Fruit fly (Drosophila melanogaster): ENCODE data around the gene ems.

Gene ems

dm6 chr3R:13880872-13881271, 20.8 kb upstream of the ems start:
- no peak for TF ChIP-seq Blimp-1 (GFP tag; optimal IDR thresholded peaks at IDR 0.05)
- no peak for TF ChIP-seq CG3919 (GFP tag; optimal IDR thresholded peaks at IDR 0.05)
- no peak for TF ChIP-seq Eip93F (GFP tag; optimal IDR thresholded peaks at IDR 0.05)
- no peak for TF ChIP-seq CG11294 (GFP tag; IDR thresholded peaks at IDR 0.05)
- TF ChIP-seq Gug (GFP tag; IDR thresholded peaks at IDR 0.05): no peak
- TF ChIP-seq CG6163 (GFP tag; IDR thresholded peaks at IDR 0.05): no peak
- no peak for TF ChIP-seq Hr38 (GFP tag; optimal IDR thresholded peaks at IDR 0.05)
- no peak for TF ChIP-seq fkh (GFP tag; optimal IDR thresholded peaks at IDR 0.05)
- TF ChIP-seq Ets96B (tag; optimal IDR thresholded peaks at IDR 0.05): no peak
- TF ChIP-seq cyc (GFP tag; optimal IDR thresholded peaks at IDR 0.05): no peak
- TF ChIP-seq CG16779 (tag; optimal IDR thresholded peaks at IDR 0.05): no peak

DNA sequence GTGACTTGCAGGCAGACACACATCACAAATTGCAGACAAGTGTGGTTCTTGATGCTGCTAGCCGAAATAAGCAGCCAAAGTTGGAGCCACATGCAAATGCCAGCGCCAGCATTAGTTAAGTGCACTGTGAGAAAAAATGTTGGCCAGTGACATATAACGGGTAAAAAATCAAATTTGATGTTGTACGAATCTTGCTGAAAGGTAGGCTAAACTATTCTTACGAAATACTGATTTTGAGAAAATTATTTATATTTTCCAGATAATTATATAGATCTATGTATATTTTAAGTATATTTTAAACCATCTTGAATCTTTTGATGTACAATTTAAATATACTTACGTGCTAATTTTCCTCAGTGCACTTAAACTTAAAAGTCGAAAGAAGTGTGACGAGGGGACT, 18.3 kb upstream of the ems start:
- TF ChIP-seq CG31627 (GFP tag; optimal IDR thresholded peaks at IDR 0.05): no peak
- TF ChIP-seq svp (GFP tag): peak; percentile 17
- TF ChIP-seq acj6 (GFP tag; optimal IDR thresholded peaks at IDR 0.05): no peak
- peak; percentile 61 for TF ChIP-seq CG32006 (GFP tag; optimal IDR thresholded peaks at IDR 0.05)
- TF ChIP-seq CG7368 (GFP tag; optimal IDR thresholded peaks at IDR 0.05): no peak
- TF ChIP-seq Smox (GFP tag; optimal IDR thresholded peaks at IDR 0.05): no peak
- TF ChIP-seq vri (GFP tag; optimal IDR thresholded peaks at IDR 0.05): no peak
- TF ChIP-seq esn (GFP tag; optimal IDR thresholded peaks at IDR 0.05): no peak
- peak; percentile 56 for TF ChIP-seq CG15336 (GFP tag; IDR thresholded peaks at IDR 0.05)
- no peak for TF ChIP-seq OdsH (GFP tag; optimal IDR thresholded peaks at IDR 0.05)
- no peak for TF ChIP-seq ss (GFP tag; optimal IDR thresholded peaks at IDR 0.05)
- peak; percentile 1 for TF ChIP-seq Met (GFP tag; optimal IDR thresholded peaks at IDR 0.05)
- 0 out of 3 replicates have a peak, but pooled peaks have one; percentile 39 for TF ChIP-seq eg (GFP tag; IDR thresholded peaks at IDR 0.05)
- TF ChIP-seq Eip93F (GFP tag; optimal IDR thresholded peaks at IDR 0.05): no peak
- TF ChIP-seq fkh (GFP tag; optimal IDR thresholded peaks at IDR 0.05): no peak
- TF ChIP-seq CG8119 (GFP tag; IDR thresholded peaks at IDR 0.05): 0 out of 3 replicates have a peak, but pooled peaks have one; percentile 13
- TF ChIP-seq Sox102F (GFP tag; optimal IDR thresholded peaks at IDR 0.05): no peak
- no peak for TF ChIP-seq CG10669 (GFP tag; optimal IDR thresholded peaks at IDR 0.05)
- TF ChIP-seq dac (GFP tag; optimal IDR thresholded peaks at IDR 0.05): no peak
- no peak for TF ChIP-seq CG11294 (GFP tag; IDR thresholded peaks at IDR 0.05)
- TF ChIP-seq lz (GFP tag; optimal IDR thresholded peaks at IDR 0.05): no peak
- peak; percentile 11 for TF ChIP-seq CG3919 (GFP tag; optimal IDR thresholded peaks at IDR 0.05)
- no peak for TF ChIP-seq Eip75B (GFP tag; optimal IDR thresholded peaks at IDR 0.05)
- no peak for TF ChIP-seq CG11762 (GFP tag; optimal IDR thresholded peaks at IDR 0.05; ENCODE audit: insufficient read depth)
- no peak for TF ChIP-seq spab (GFP tag; optimal IDR thresholded peaks at IDR 0.05)
- peak; percentile 64 for TF ChIP-seq Eip78C (GFP tag)
- peak; percentile 29 for TF ChIP-seq CG6276 (GFP tag; optimal IDR thresholded peaks at IDR 0.05)
- no peak for TF ChIP-seq pdm3 (GFP tag; optimal IDR thresholded peaks at IDR 0.05)
- TF ChIP-seq Ets21C (GFP tag; optimal IDR thresholded peaks at IDR 0.05): no peak
- TF ChIP-seq salr (GFP tag; optimal IDR thresholded peaks at IDR 0.05): peak in 1 of 2 experiments; percentile 28
- no peak for TF ChIP-seq CG8632 (GFP tag; optimal IDR thresholded peaks at IDR 0.05)
- TF ChIP-seq Sox15 (GFP tag; optimal IDR thresholded peaks at IDR 0.05): no peak
- no peak for TF ChIP-seq CG34406 (GFP tag; optimal IDR thresholded peaks at IDR 0.05)
- no peak for TF ChIP-seq topi (GFP tag; optimal IDR thresholded peaks at IDR 0.05)
- TF ChIP-seq CG6163 (GFP tag; IDR thresholded peaks at IDR 0.05): no peak
- TF ChIP-seq Blimp-1 (GFP tag; optimal IDR thresholded peaks at IDR 0.05): no peak
- TF ChIP-seq CG4318 (GFP tag; optimal IDR thresholded peaks at IDR 0.05): peak; percentile 12
- TF ChIP-seq fd85E (GFP tag; optimal IDR thresholded peaks at IDR 0.05): no peak
- TF ChIP-seq dsx (GFP tag; optimal IDR thresholded peaks at IDR 0.05; ENCODE audit: poor library complexity, severe bottlenecking): no peak
- no peak for TF ChIP-seq CG6808 (GFP tag; optimal IDR thresholded peaks at IDR 0.05)
- no peak for TF ChIP-seq Hr39 (GFP tag; optimal IDR thresholded peaks at IDR 0.05)
- TF ChIP-seq Gug (GFP tag; IDR thresholded peaks at IDR 0.05): peak; percentile 25; the same call in 1 of the 2 replicates
- TF ChIP-seq Sox14 (GFP tag; optimal IDR thresholded peaks at IDR 0.05): no peak
